Fruit fly (Drosophila melanogaster): ENCODE results near the gene CG13101.

The CG13101 gene

dm6 chr2L:8941736-8942337, 42.8 kb downstream of the CG13101 start, which contains the start of gene Argl:
Gene Argl, minus strand, starts transcription at chr2L:8942105.
- TF ChIP-seq EcR (GFP tag; optimal IDR thresholded peaks at IDR 0.05) (no peak), pan (optimal IDR thresholded peaks at IDR 0.05) (no peak), psq (optimal IDR thresholded peaks at IDR 0.05) (no peak), Dll (optimal IDR thresholded peaks at IDR 0.05) (no peak), usp (GFP tag; optimal IDR thresholded peaks at IDR 0.05) (no peak), CG8478 (optimal IDR thresholded peaks at IDR 0.05) (no peak)

- TF ChIP-seq Dll (optimal IDR thresholded peaks at IDR 0.05) (no peak), usp (GFP tag; optimal IDR thresholded peaks at IDR 0.05) (no peak), EcR (GFP tag; optimal IDR thresholded peaks at IDR 0.05) (no peak), pan (optimal IDR thresholded peaks at IDR 0.05) (no peak), psq (optimal IDR thresholded peaks at IDR 0.05) (no peak), CG8478 (optimal IDR thresholded peaks at IDR 0.05) (no peak)
Measured at dm6 chr2L:8940680-8941079, 44.0 kb downstream of the CG13101 start.

DNA sequence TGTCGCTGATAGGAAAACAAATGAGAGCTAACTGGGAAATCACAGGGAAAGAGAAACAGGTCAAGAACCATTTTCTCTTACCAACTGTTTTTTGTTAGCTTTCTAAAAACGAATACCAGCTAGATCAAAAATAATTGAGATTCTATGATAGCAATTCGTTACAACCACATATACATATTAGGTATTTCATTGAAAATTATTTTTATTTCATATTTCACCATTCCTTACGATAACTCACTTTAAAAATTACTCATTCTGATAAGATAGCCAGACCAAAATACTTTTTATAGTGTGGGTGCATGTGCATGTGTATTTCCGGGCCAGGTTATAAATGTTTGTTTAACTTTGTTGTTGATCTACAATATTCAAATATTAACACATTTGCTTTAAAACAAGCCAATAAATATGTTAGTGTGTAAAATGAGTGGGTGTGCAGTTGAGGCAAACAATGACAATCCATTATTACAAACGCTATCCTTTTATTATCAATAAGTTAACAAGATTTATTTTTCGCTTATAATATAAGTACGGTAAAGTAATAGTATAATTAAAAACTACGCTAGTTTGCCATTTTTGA, 46.7 kb downstream of the CG13101 start:
- no peak for TF ChIP-seq Dll (optimal IDR thresholded peaks at IDR 0.05)

DNA sequence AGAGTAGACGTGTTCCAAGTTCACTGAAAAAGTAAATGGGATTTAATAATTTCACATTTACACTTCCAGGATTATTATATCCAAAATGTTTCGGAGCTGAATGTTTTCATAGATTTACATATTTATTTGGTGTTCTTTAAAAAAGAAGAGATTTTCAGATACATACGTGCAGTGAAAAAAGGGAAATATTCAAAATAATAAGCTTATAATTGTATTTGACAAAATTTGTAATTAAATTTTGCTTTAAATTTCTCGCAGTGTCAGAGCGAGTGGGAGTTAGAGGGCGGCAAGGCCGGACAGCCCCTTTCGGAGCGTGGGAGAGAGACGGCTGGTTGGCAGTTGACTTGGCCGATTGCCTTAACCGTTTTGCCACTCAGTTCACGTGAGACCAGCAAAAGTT, 47.7 kb downstream of the CG13101 start, which contains the start of gene Tsp29Fb:
Tsp29Fb (plus strand) TSS at position 388 of the 400 bp plus-strand sequence.
- TF ChIP-seq psq (optimal IDR thresholded peaks at IDR 0.05) (no peak), usp (GFP tag; optimal IDR thresholded peaks at IDR 0.05) (no peak), CG8478 (optimal IDR thresholded peaks at IDR 0.05) (no peak), EcR (GFP tag; optimal IDR thresholded peaks at IDR 0.05) (no peak), Dll (optimal IDR thresholded peaks at IDR 0.05) (no peak), pan (optimal IDR thresholded peaks at IDR 0.05) (no peak)

dm6 chr2L:8933710-8934242, 50.9 kb downstream of the CG13101 start, which contains the start of gene Tsp29Fa:
Gene Tsp29Fa, plus strand, starts transcription at chr2L:8933962.
- no peak for TF ChIP-seq Dll (optimal IDR thresholded peaks at IDR 0.05)
- TF ChIP-seq EcR (GFP tag; optimal IDR thresholded peaks at IDR 0.05) = no peak
- TF ChIP-seq usp (GFP tag; optimal IDR thresholded peaks at IDR 0.05) = no peak
- no peak for TF ChIP-seq pan (optimal IDR thresholded peaks at IDR 0.05)
- TF ChIP-seq psq (optimal IDR thresholded peaks at IDR 0.05) = no peak
- TF ChIP-seq CG8478 (optimal IDR thresholded peaks at IDR 0.05) = no peak

- TF ChIP-seq usp (GFP tag; optimal IDR thresholded peaks at IDR 0.05) = no peak
- TF ChIP-seq Dll (optimal IDR thresholded peaks at IDR 0.05) = no peak
- TF ChIP-seq psq (optimal IDR thresholded peaks at IDR 0.05) = no peak
- no peak for TF ChIP-seq CG8478 (optimal IDR thresholded peaks at IDR 0.05)
- TF ChIP-seq pan (optimal IDR thresholded peaks at IDR 0.05) = no peak
- TF ChIP-seq EcR (GFP tag; optimal IDR thresholded peaks at IDR 0.05) = no peak
Measured at dm6 chr2L:8931176-8931575, 53.5 kb downstream of the CG13101 start.
